Fruit fly (Drosophila melanogaster) whole organism, embryonic: ENCODE data around the gene CG18766.
A peak's percentile ranks its signal among the peaks of the same experiment; 100 is the strongest.

Source experiments
- Awh ChIP-seq: fragments of 200-800 bp; sonication (Bioruptor generic); IDR thresholded peaks from 2 replicates; pipeline ENCODE4, ENCODE4 v1.3.6; 2022; ENCODE audit warnings: missing biosample characterization, missing genetic modification characterization
- Blimp-1 ChIP-seq: fragments of 200-800 bp; sonication (Bioruptor generic); optimal IDR thresholded peaks from 3 replicates; lab custom pipeline; 2018; ENCODE audit warnings: missing biosample characterization, missing genetic modification characterization, mild to moderate bottlenecking, moderate library complexity, missing genetic modification reagents
- CG10959 ChIP-seq: fragments of 200-800 bp; sonication (Bioruptor generic); IDR thresholded peaks from 2 replicates; pipeline ENCODE4 v1.3.6; 2022; ENCODE audit warnings: missing biosample characterization, missing genetic modification characterization
- CG11093 ChIP-seq: fragments of 200-800 bp; sonication (Bioruptor generic); IDR thresholded peaks from 3 replicates; pipeline ENCODE4 v1.3.6; 2022; ENCODE audit warnings: missing biosample characterization, missing genetic modification characterization
- CG11456 ChIP-seq: fragments of 200-800 bp; sonication (Bioruptor generic); IDR thresholded peaks from 3 replicates; pipeline ENCODE4 v1.3.6; 2022; ENCODE audit warnings: missing biosample characterization, missing genetic modification characterization
- CG12299 ChIP-seq: fragments of 200-800 bp; sonication (Bioruptor generic); optimal IDR thresholded peaks from 2 replicates; lab custom pipeline; 2018; ENCODE audit warnings: missing biosample characterization, mild to moderate bottlenecking, missing genetic modification characterization
- CG13624 ChIP-seq: fragments of 200-800 bp; sonication (Bioruptor generic); optimal IDR thresholded peaks from 2 replicates; lab custom pipeline; 2016; ENCODE audit warnings: missing biosample characterization, missing genetic modification characterization
- CG13775 ChIP-seq: fragments of 200-800 bp; sonication (Bioruptor generic); optimal IDR thresholded peaks from 3 replicates; lab custom pipeline; 2017; ENCODE audit warnings: missing biosample characterization, mild to moderate bottlenecking, missing genetic modification characterization
- CG1792 ChIP-seq: fragments of 200-800 bp; sonication (Bioruptor generic); optimal IDR thresholded peaks from 2 replicates; lab custom pipeline; 2016; ENCODE audit warnings: missing biosample characterization, missing genetic modification characterization
- CG18262 ChIP-seq: fragments of 200-800 bp; optimal IDR thresholded peaks from 3 replicates; lab custom pipeline; 2019; ENCODE audit warnings: missing biosample characterization, mild to moderate bottlenecking, missing genetic modification characterization, moderate library complexity
- CG18599 ChIP-seq: fragments of 200-800 bp; sonication (Bioruptor generic); optimal IDR thresholded peaks from 3 replicates; lab custom pipeline; 2017; ENCODE audit warnings: missing biosample characterization, missing genetic modification characterization, mild to moderate bottlenecking, moderate library complexity, missing genetic modification reagents
- CG2120 ChIP-seq: fragments of 200-800 bp; sonication (Bioruptor generic); optimal IDR thresholded peaks from 3 replicates; lab custom pipeline; 2016; ENCODE audit warnings: missing biosample characterization, missing genetic modification characterization
- CG3995 ChIP-seq: fragments of 200-800 bp; sonication (Bioruptor generic); optimal IDR thresholded peaks from 3 replicates; lab custom pipeline; 2016; ENCODE audit warnings: missing biosample characterization, missing genetic modification characterization
- CG6683 ChIP-seq: fragments of 200-800 bp; sonication (Bioruptor generic); optimal IDR thresholded peaks from 2 replicates; lab custom pipeline; 2017; ENCODE audit warnings: missing biosample characterization, mild to moderate bottlenecking, missing genetic modification characterization, missing genetic modification reagents
- CG7745 ChIP-seq: fragments of 200-800 bp; sonication (Bioruptor generic); optimal IDR thresholded peaks from 2 replicates; lab custom pipeline; 2018; ENCODE audit warnings: missing biosample characterization, mild to moderate bottlenecking, missing genetic modification characterization, moderate library complexity
- CG7987 ChIP-seq: fragments of 200-800 bp; sonication (Bioruptor generic); optimal IDR thresholded peaks from 2 replicates; lab custom pipeline; 2018; ENCODE audit warnings: missing biosample characterization, mild to moderate bottlenecking, missing genetic modification characterization, moderate library complexity
- CG8478 ChIP-seq: fragments of >200 bp; optimal IDR thresholded peaks from 2 replicates; lab custom pipeline; 2018
- Dref ChIP-seq: fragments of 200-800 bp; sonication (Bioruptor generic); IDR thresholded peaks from 2 replicates; pipeline ENCODE4 v1.3.6; 2022; ENCODE audit warnings: missing biosample characterization, missing genetic modification characterization
- E2f2 ChIP-seq: fragments of 200-800 bp; sonication (Bioruptor generic); IDR thresholded peaks from 2 replicates; pipeline ENCODE4 v1.3.6; 2022; ENCODE audit warnings: missing biosample characterization, missing genetic modification characterization
- Ets65A ChIP-seq: fragments of 200-800 bp; sonication (Bioruptor generic); peaks from one replicate; lab custom pipeline; 2016; ENCODE audit warnings: missing biosample characterization, missing genetic modification characterization
- Hand ChIP-seq: fragments of 200-800 bp; sonication (Bioruptor generic); optimal IDR thresholded peaks from 2 replicates; lab custom pipeline; 2017; ENCODE audit warnings: mild to moderate bottlenecking, missing biosample characterization, missing genetic modification reagents, missing genetic modification characterization
- Hmr ChIP-seq: fragments of 200-800 bp; sonication (Bioruptor generic); optimal IDR thresholded peaks from 3 replicates; lab custom pipeline; 2017; ENCODE audit warnings: mild to moderate bottlenecking, missing biosample characterization, missing genetic modification reagents, missing genetic modification characterization
- Hsf ChIP-seq: fragments of 200-800 bp; sonication (Bioruptor generic); optimal IDR thresholded peaks from 3 replicates; lab custom pipeline; 2016; ENCODE audit warnings: missing biosample characterization, missing genetic modification characterization
- Jarid2 ChIP-seq: fragments of 200-800 bp; sonication (Bioruptor generic); optimal IDR thresholded peaks from 3 replicates; lab custom pipeline; 2017; ENCODE audit warnings: mild to moderate bottlenecking, missing biosample characterization, missing genetic modification reagents, missing genetic modification characterization
- Max ChIP-seq: fragments of 200-800 bp; sonication (Bioruptor generic); optimal IDR thresholded peaks from 2 replicates; lab custom pipeline; 2016; ENCODE audit warnings: missing biosample characterization, mild to moderate bottlenecking, missing genetic modification characterization
- Ptx1 ChIP-seq: fragments of 200-800 bp; sonication (Bioruptor generic); IDR thresholded peaks from 2 replicates; pipeline ENCODE4 v1.3.6; 2022; ENCODE audit warnings: missing biosample characterization, missing genetic modification characterization
- Sin3A ChIP-seq: fragments of >200 bp; optimal IDR thresholded peaks from 2 replicates; lab custom pipeline; 2018
- Stat92E ChIP-seq, 3 experiments: fragments of >200 bp in 2 of 3; fragments of 200-800 bp in 1 of 3; sonication (Bioruptor generic) in 1 of 3; optimal IDR thresholded peaks; 2 replicates each; lab custom pipeline; 2017 to 2019; ENCODE audit warnings: missing biosample characterization in 3 of 3, missing genetic modification characterization in 3 of 3, mild to moderate bottlenecking in 1 of 3, moderate library complexity in 1 of 3
- Taf1 ChIP-seq: fragments of 200-800 bp; sonication (Bioruptor generic); IDR thresholded peaks from 2 replicates; pipeline ENCODE4 v1.3.6; 2022; ENCODE audit warnings: missing biosample characterization, missing genetic modification characterization
- amos ChIP-seq: fragments of 200-800 bp; sonication (Bioruptor generic); IDR thresholded peaks from 2 replicates; pipeline ENCODE4 v1.3.6; 2022; ENCODE audit warnings: missing biosample characterization, missing genetic modification characterization; ENCODE audit not compliant: partially characterized antibody
- ap ChIP-seq: fragments of 200-800 bp; sonication (Bioruptor generic); IDR thresholded peaks from 2 replicates; pipeline ENCODE4 v1.3.6; 2022; ENCODE audit warnings: missing biosample characterization, missing genetic modification characterization
- bigmax ChIP-seq: fragments of 200-800 bp; sonication (Bioruptor generic); optimal IDR thresholded peaks from 2 replicates; lab custom pipeline; 2018; ENCODE audit warnings: missing biosample characterization, mild to moderate bottlenecking, missing genetic modification characterization
- chn ChIP-seq: fragments of 200-800 bp; sonication (Bioruptor generic); optimal IDR thresholded peaks from 2 replicates; lab custom pipeline; 2016; ENCODE audit warnings: missing biosample characterization, missing genetic modification characterization
- ci ChIP-seq: fragments of 200-800 bp; sonication (Bioruptor generic); IDR thresholded peaks from 3 replicates; pipeline ENCODE4 v1.3.6; 2022; ENCODE audit warnings: missing biosample characterization, missing genetic modification characterization
- dm ChIP-seq: fragments of 200-800 bp; sonication (Bioruptor generic); optimal IDR thresholded peaks from 3 replicates; lab custom pipeline; 2016; ENCODE audit warnings: missing biosample characterization, missing genetic modification characterization
- dpn ChIP-seq, 2 experiments: fragments of 200-800 bp; sonication (Bioruptor generic); optimal IDR thresholded peaks; 3 replicates each; lab custom pipeline; 2016; ENCODE audit warnings: missing biosample characterization in 2 of 2, missing genetic modification characterization in 2 of 2
- emc ChIP-seq: fragments of 200-800 bp; sonication (Bioruptor generic); optimal IDR thresholded peaks from 2 replicates; lab custom pipeline; 2016; ENCODE audit warnings: missing biosample characterization, missing genetic modification characterization
- knrl ChIP-seq: fragments of 200-800 bp; sonication (Bioruptor generic); IDR thresholded peaks from 3 replicates; pipeline ENCODE4 v1.3.6; 2022; ENCODE audit warnings: missing biosample characterization, missing genetic modification characterization; ENCODE audit not compliant: partially characterized antibody
- lmd ChIP-seq: fragments of 200-800 bp; sonication (Bioruptor generic); IDR thresholded peaks from 2 replicates; pipeline ENCODE4 v1.3.6; 2022; ENCODE audit warnings: missing biosample characterization, missing genetic modification characterization
- lov ChIP-seq, 2 experiments: fragments of 200-800 bp in 1 of 2; fragments of >200 bp in 1 of 2; sonication (Bioruptor generic) in 1 of 2; IDR thresholded peaks in 1 of 2; optimal IDR thresholded peaks in 1 of 2; 2 replicates in 1 of 2; 3 replicates in 1 of 2; pipeline versions ENCODE4 v1.3.6 to Lab custom; 2017 to 2022; ENCODE audit warnings: missing biosample characterization in 1 of 2, missing genetic modification characterization in 1 of 2
- nerfin-2 ChIP-seq: fragments of 200-800 bp; sonication (Bioruptor generic); IDR thresholded peaks from 2 replicates; pipeline ENCODE4 v1.3.6; 2022; ENCODE audit warnings: missing biosample characterization, missing genetic modification characterization; ENCODE audit not compliant: partially characterized antibody
- pzg ChIP-seq: fragments of 200-800 bp; sonication (Bioruptor generic); optimal IDR thresholded peaks from 3 replicates; lab custom pipeline; 2018; ENCODE audit warnings: missing biosample characterization, mild to moderate bottlenecking, missing genetic modification characterization, moderate library complexity
- repo ChIP-seq: fragments of 200-800 bp; sonication (Bioruptor generic); optimal IDR thresholded peaks from 2 replicates; lab custom pipeline; 2016; ENCODE audit warnings: missing biosample characterization, missing genetic modification characterization
- slbo ChIP-seq: fragments of 200-800 bp; sonication (Bioruptor generic); IDR thresholded peaks from 2 replicates; pipeline ENCODE4 v1.3.6; 2022; ENCODE audit warnings: missing biosample characterization, missing genetic modification characterization
- stwl ChIP-seq: fragments of 200-800 bp; sonication (Bioruptor generic); optimal IDR thresholded peaks from 3 replicates; lab custom pipeline; 2018; ENCODE audit warnings: missing biosample characterization, mild to moderate bottlenecking, missing genetic modification characterization, moderate library complexity
- sug ChIP-seq: fragments of 200-800 bp; optimal IDR thresholded peaks from 2 replicates; lab custom pipeline; 2019; ENCODE audit warnings: missing biosample characterization, mild to moderate bottlenecking, missing genetic modification characterization, moderate library complexity
- twi ChIP-seq: fragments of 200-800 bp; optimal IDR thresholded peaks from 2 replicates; lab custom pipeline; 2019; ENCODE audit warnings: missing biosample characterization, mild to moderate bottlenecking, missing genetic modification characterization, moderate library complexity
- vvl ChIP-seq: fragments of 200-800 bp; sonication (Bioruptor generic); IDR thresholded peaks from 2 replicates; pipeline ENCODE4 v1.3.6; 2022; ENCODE audit warnings: missing biosample characterization, missing genetic modification characterization
- zfh1 ChIP-seq: fragments of 200-800 bp; sonication (Bioruptor generic); IDR thresholded peaks from 3 replicates; pipeline ENCODE4 v1.3.6; 2022; ENCODE audit warnings: missing biosample characterization, missing genetic modification characterization

The CG18766 gene

dm6 chr3R:27244742-27245400 is at the start of gene CG18766 (continued):
- TF ChIP-seq repo (GFP tag; lab: Kevin White, UChicago) (peak; percentile 9), CG7987 (GFP tag; lab: Kevin White, UChicago) (peak; percentile 6), Jarid2 (peak; percentile 33), Stat92E (GFP tag; optimal IDR thresholded peaks at IDR 0.05; lab: Kevin White, UChicago) (peak in 1 of 3 experiments; percentile 32), bigmax (GFP tag; lab: Kevin White, UChicago) (no peak), Sin3A (lab: Kevin White, UChicago) (peak; percentile 51), Blimp-1 (GFP tag; lab: Kevin White, UChicago) (no peak), lmd (peak; percentile 34; the same call in 1 of the 2 replicates), Max (GFP tag; lab: Kevin White, UChicago) (peak; percentile 38), CG13624 (GFP tag; lab: Kevin White, UChicago) (peak; percentile 71), Awh (GFP tag; lab: Robert Waterston, UW) (0 out of 2 replicates have a peak, but pooled peaks have one; percentile 24), pzg (GFP tag; lab: Kevin White, UChicago) (peak; percentile 82), Ets65A (peak; percentile 41), CG13775 (GFP tag; lab: Kevin White, UChicago) (no peak), CG18262 (tag; lab: Kevin White, UChicago) (no peak), CG7745 (tag; lab: Kevin White, UChicago) (peak; percentile 32), twi (peak; percentile 14), Dref (peak; percentile 39; the same call in 1 of the 2 replicates), chn (peak; percentile 60), dpn (GFP tag; optimal IDR thresholded peaks at IDR 0.05; lab: Kevin White, UChicago) (peak in 1 of 2 experiments; percentile 10), E2f2 (GFP tag; lab: Robert Waterston, UW) (peak; percentile 92), Hsf (peak; percentile 27), amos (GFP tag; lab: Robert Waterston, UW) (peak; percentile 45), dm (GFP tag; lab: Kevin White, UChicago) (peak; percentile 73), CG10959 (no peak), sug (tag; lab: Kevin White, UChicago) (peak; percentile 99), emc (GFP tag; lab: Kevin White, UChicago) (no peak), ci (GFP tag; lab: Robert Waterston, UW) (no peak), stwl (tag; lab: Kevin White, UChicago) (peak; percentile 33), CG8478 (peak; percentile 99), CG12299 (tag; lab: Kevin White, UChicago) (no peak), nerfin-2 (GFP tag; lab: Robert Waterston, UW) (no peak), Hmr (peak; percentile 33), Hand (GFP tag; lab: Kevin White, UChicago) (no peak), CG6683 (GFP tag; lab: Kevin White, UChicago) (no peak), CG1792 (peak; percentile 5), vvl (GFP tag; lab: Robert Waterston, UW) (peak; percentile 53), CG11093 (GFP tag; lab: Robert Waterston, UW) (no peak), CG18599 (GFP tag; lab: Kevin White, UChicago) (peak; percentile 4), slbo (GFP tag; lab: Robert Waterston, UW) (peak; percentile 61), CG11456 (GFP tag; lab: Robert Waterston, UW) (0 out of 3 replicates have a peak, but pooled peaks have one; percentile 6), CG3995 (GFP tag; lab: Kevin White, UChicago) (peak; percentile 31), knrl (GFP tag; lab: Robert Waterston, UW) (peak; percentile 24; the same call in 1 of the 3 replicates), Ptx1 (peak; percentile 28; the same call in 1 of the 2 replicates), ap (no peak), CG2120 (GFP tag; lab: Kevin White, UChicago) (peak; percentile 37), lov (optimal IDR thresholded peaks at IDR 0.05; lab: Kevin White, UChicago) (no peak), lov (GFP tag; IDR thresholded peaks at IDR 0.05; lab: Robert Waterston, UW) (0 out of 3 replicates have a peak, but pooled peaks have one; percentile 30), zfh1 (GFP tag; lab: Robert Waterston, UW) (0 out of 3 replicates have a peak, but pooled peaks have one; percentile 38), Taf1 (no peak)
